Worm (Caenorhabditis elegans) whole organism, L1 larva: ENCODE measurements around the gene acc-4.

Source experiments
- C04F5.9 ChIP-seq: sonication (generic microtip); optimal IDR thresholded peaks from 2 replicates; lab custom pipeline; 2016; ENCODE audit warnings: missing genetic modification characterization, missing compliant biosample characterization
- C34B4.2 ChIP-seq: sonication (generic microtip); optimal IDR thresholded peaks from 2 replicates; lab custom pipeline; 2017; ENCODE audit warnings: mild to moderate bottlenecking, missing genetic modification characterization, missing compliant biosample characterization
- Y116A8C.19 ChIP-seq: sonication (generic microtip); optimal IDR thresholded peaks from 2 replicates; lab custom pipeline; 2016; ENCODE audit warnings: missing compliant biosample characterization, missing genetic modification characterization, borderline replicate concordance
- aha-1 ChIP-seq: fragments of 150-350 bp; optimal IDR thresholded peaks from 2 replicates; lab custom pipeline; 2014; ENCODE audit warnings: missing biosample characterization, missing genetic modification characterization
- alr-1 ChIP-seq: fragments of 200-800 bp; sonication (Bioruptor generic); optimal IDR thresholded peaks from 2 replicates; lab custom pipeline; 2018; ENCODE audit warnings: borderline replicate concordance, mild to moderate bottlenecking, missing genetic modification characterization, missing compliant biosample characterization
- aly-2 ChIP-seq: fragments of 150-350 bp; optimal IDR thresholded peaks from 2 replicates; lab custom pipeline; 2014; ENCODE audit warnings: missing biosample characterization, missing genetic modification characterization
- ama-1 ChIP-seq: fragments of 150-350 bp; optimal IDR thresholded peaks from 2 replicates; lab custom pipeline; 2014
- ceh-8 ChIP-seq: fragments of 200-800 bp; sonication (Bioruptor generic); optimal IDR thresholded peaks from 2 replicates; lab custom pipeline; 2018; ENCODE audit warnings: mild to moderate bottlenecking, missing genetic modification characterization, moderate library complexity, missing compliant biosample characterization
- ceh-82 ChIP-seq, 3 experiments: fragments of 150-350 bp in 1 of 3; sonication (generic microtip) in 2 of 3; optimal IDR thresholded peaks; 2 replicates each; lab custom pipeline; 2014 to 2017; ENCODE audit warnings: missing biosample characterization in 3 of 3, missing genetic modification characterization in 3 of 3
- ceh-90 ChIP-seq: sonication (generic microtip); optimal IDR thresholded peaks from 2 replicates; lab custom pipeline; 2016; ENCODE audit warnings: missing genetic modification characterization, missing compliant biosample characterization
- ces-1 ChIP-seq: fragments of 150-350 bp; optimal IDR thresholded peaks from 2 replicates; lab custom pipeline; 2014; ENCODE audit warnings: missing biosample characterization, missing genetic modification reagents, missing genetic modification characterization
- dpl-1 ChIP-seq, 3 experiments: fragments of 150-350 bp in 2 of 3; sonication (generic microtip) in 1 of 3; optimal IDR thresholded peaks; 2 replicates each; lab custom pipeline; 2014 to 2017; ENCODE audit warnings: missing biosample characterization in 3 of 3, missing genetic modification characterization in 3 of 3, missing genetic modification reagents in 3 of 3
- dsc-1 ChIP-seq: sonication (generic microtip); optimal IDR thresholded peaks from 2 replicates; lab custom pipeline; 2016; ENCODE audit warnings: mild to moderate bottlenecking, missing genetic modification characterization, missing compliant biosample characterization
- efl-1 ChIP-seq, 4 experiments: fragments of 150-350 bp; optimal IDR thresholded peaks in 3 of 4; peaks in 1 of 4; 1 replicate in 1 of 4; 2 replicates in 3 of 4; lab custom pipeline; 2014; ENCODE audit warnings: missing biosample characterization in 2 of 4, missing genetic modification characterization in 2 of 4, missing genetic modification reagents in 2 of 4
- efl-3 ChIP-seq: fragments of 200-800 bp; sonication (Bioruptor generic); optimal IDR thresholded peaks from 2 replicates; lab custom pipeline; 2018; ENCODE audit warnings: mild to moderate bottlenecking, missing genetic modification characterization, missing compliant biosample characterization
- elt-2 ChIP-seq: sonication (generic microtip); optimal IDR thresholded peaks from 2 replicates; lab custom pipeline; 2016; ENCODE audit warnings: missing genetic modification characterization, mild to moderate bottlenecking, inconsistent platforms, missing compliant biosample characterization, missing genetic modification reagents
- fkh-4 ChIP-seq: sonication (generic microtip); optimal IDR thresholded peaks from 2 replicates; lab custom pipeline; 2016; ENCODE audit warnings: missing compliant biosample characterization, missing genetic modification characterization, borderline replicate concordance
- fkh-8 ChIP-seq: sonication (generic microtip); optimal IDR thresholded peaks from 2 replicates; lab custom pipeline; 2016; ENCODE audit warnings: mild to moderate bottlenecking, missing genetic modification characterization, missing compliant biosample characterization
- fos-1 ChIP-seq: fragments of 150-350 bp; optimal IDR thresholded peaks from 2 replicates; lab custom pipeline; 2014; ENCODE audit warnings: missing biosample characterization, missing genetic modification characterization
- grh-1 ChIP-seq: fragments of 200-800 bp; sonication (Bioruptor generic); IDR thresholded peaks from 2 replicates; pipeline ENCODE4 v1.3.6; 2022; ENCODE audit warnings: missing genetic modification reagents, missing genetic modification characterization, missing compliant biosample characterization
- hlh-17 ChIP-seq: fragments of 200-800 bp; sonication (Bioruptor generic); optimal IDR thresholded peaks from 2 replicates; lab custom pipeline; 2018; ENCODE audit warnings: missing genetic modification characterization, mild to moderate bottlenecking, missing compliant biosample characterization, moderate library complexity, borderline replicate concordance
- hlh-4 ChIP-seq: sonication (generic microtip); optimal IDR thresholded peaks from 2 replicates; lab custom pipeline; 2016; ENCODE audit warnings: mild to moderate bottlenecking, missing genetic modification characterization, missing compliant biosample characterization
- hpl-2 ChIP-seq: fragments of 150-350 bp; optimal IDR thresholded peaks from 2 replicates; lab custom pipeline; 2014; ENCODE audit warnings: missing biosample characterization, missing genetic modification reagents, missing genetic modification characterization
- isw-1 ChIP-seq: fragments of 200-800 bp; sonication (Bioruptor generic); IDR thresholded peaks from 2 replicates; pipeline ENCODE4 v1.3.6; 2022; ENCODE audit warnings: missing genetic modification characterization, missing compliant biosample characterization
- jun-1 ChIP-seq: fragments of 150-350 bp; optimal IDR thresholded peaks from 2 replicates; lab custom pipeline; 2014; ENCODE audit warnings: missing biosample characterization, missing genetic modification reagents, missing genetic modification characterization
- lin-13 ChIP-seq: fragments of 150-350 bp; optimal IDR thresholded peaks from 2 replicates; lab custom pipeline; 2014; ENCODE audit warnings: missing biosample characterization, missing genetic modification reagents, missing genetic modification characterization
- lin-39 ChIP-seq: fragments of 150-350 bp; optimal IDR thresholded peaks from 2 replicates; lab custom pipeline; 2014; ENCODE audit warnings: missing biosample characterization, missing genetic modification reagents, missing genetic modification characterization
- mab-9 ChIP-seq: fragments of 200-800 bp; sonication (Bioruptor generic); IDR thresholded peaks from 2 replicates; pipeline ENCODE4 v1.3.6; 2022; ENCODE audit warnings: missing genetic modification reagents, missing genetic modification characterization, missing compliant biosample characterization
- mdl-1 ChIP-seq, 2 experiments: fragments of 150-350 bp; optimal IDR thresholded peaks; 2 replicates each; lab custom pipeline; 2014 to 2017; ENCODE audit warnings: missing biosample characterization in 2 of 2, missing genetic modification characterization in 2 of 2, inconsistent platforms in 1 of 2
- mef-2 ChIP-seq: fragments of 150-350 bp; optimal IDR thresholded peaks from 2 replicates; lab custom pipeline; 2014; ENCODE audit warnings: missing biosample characterization, missing genetic modification characterization
- mep-1 ChIP-seq: fragments of 150-350 bp; optimal IDR thresholded peaks from 2 replicates; lab custom pipeline; 2014; ENCODE audit warnings: missing biosample characterization, missing genetic modification characterization
- nhr-12 ChIP-seq: sonication (generic microtip); optimal IDR thresholded peaks from 2 replicates; lab custom pipeline; 2017; ENCODE audit warnings: missing biosample characterization, missing genetic modification characterization
- nhr-19 ChIP-seq: fragments of 200-800 bp; sonication (Bioruptor generic); conservative IDR thresholded peaks from 2 replicates; pipeline ENCODE4 v1.3.6; 2022; ENCODE audit warnings: missing genetic modification characterization, missing compliant biosample characterization
- nhr-20 ChIP-seq: sonication (generic microtip); optimal IDR thresholded peaks from 2 replicates; lab custom pipeline; 2016; ENCODE audit warnings: mild to moderate bottlenecking, missing genetic modification characterization, missing compliant biosample characterization
- nhr-28 ChIP-seq: fragments of 150-350 bp; optimal IDR thresholded peaks from 2 replicates; lab custom pipeline; 2014; ENCODE audit warnings: missing biosample characterization, missing genetic modification characterization
- nhr-76 ChIP-seq: sonication (generic microtip); optimal IDR thresholded peaks from 2 replicates; lab custom pipeline; 2017; ENCODE audit warnings: missing biosample characterization, missing genetic modification characterization
- nhr-77 ChIP-seq: fragments of 150-350 bp; optimal IDR thresholded peaks from 2 replicates; lab custom pipeline; 2014; ENCODE audit warnings: missing biosample characterization, missing genetic modification characterization
- nhr-84 ChIP-seq: sonication (generic microtip); optimal IDR thresholded peaks from 2 replicates; lab custom pipeline; 2017; ENCODE audit warnings: missing biosample characterization, missing genetic modification characterization
- nhr-85 ChIP-seq: sonication (generic microtip); peaks from one replicate; lab custom pipeline; 2016; ENCODE audit warnings: missing genetic modification characterization, inconsistent platforms, missing compliant biosample characterization
- nhr-90 ChIP-seq: sonication (generic microtip); optimal IDR thresholded peaks from 2 replicates; lab custom pipeline; 2016; ENCODE audit warnings: mild to moderate bottlenecking, missing genetic modification characterization, missing compliant biosample characterization; ENCODE audit not compliant: poor library complexity
- pag-3 ChIP-seq: sonication (generic microtip); optimal IDR thresholded peaks from 2 replicates; lab custom pipeline; 2017; ENCODE audit warnings: missing genetic modification characterization, mild to moderate bottlenecking, missing compliant biosample characterization, antibody characterized with exemption, borderline replicate concordance; ENCODE audit not compliant: insufficient read depth
- pax-3 ChIP-seq: fragments of 200-800 bp; sonication (Bioruptor generic); optimal IDR thresholded peaks from 2 replicates; lab custom pipeline; 2018; ENCODE audit warnings: mild to moderate bottlenecking, missing genetic modification characterization, moderate library complexity, missing compliant biosample characterization
- pqm-1 ChIP-seq: sonication (generic microtip); optimal IDR thresholded peaks from 3 replicates; lab custom pipeline; 2017; ENCODE audit warnings: missing biosample characterization, missing genetic modification characterization
- skn-1 ChIP-seq: fragments of 150-350 bp; optimal IDR thresholded peaks from 2 replicates; lab custom pipeline; 2014; ENCODE audit warnings: missing biosample characterization, missing genetic modification characterization
- snu-23 ChIP-seq: sonication (generic microtip); optimal IDR thresholded peaks from 2 replicates; lab custom pipeline; 2016; ENCODE audit warnings: missing genetic modification characterization, missing compliant biosample characterization
- sptf-1 ChIP-seq: fragments of 150-350 bp; optimal IDR thresholded peaks from 2 replicates; lab custom pipeline; 2014; ENCODE audit warnings: missing biosample characterization, missing genetic modification characterization
- swsn-7 ChIP-seq: sonication (generic microtip); optimal IDR thresholded peaks from 2 replicates; lab custom pipeline; 2016; ENCODE audit warnings: missing genetic modification characterization, missing compliant biosample characterization
- tbx-2 ChIP-seq: sonication (generic microtip); optimal IDR thresholded peaks from 2 replicates; lab custom pipeline; 2016; ENCODE audit warnings: missing genetic modification characterization, missing compliant biosample characterization
- tlp-1 ChIP-seq: fragments of 150-350 bp; optimal IDR thresholded peaks from 2 replicates; lab custom pipeline; 2014; ENCODE audit warnings: missing biosample characterization, missing genetic modification characterization
- vab-15 ChIP-seq: sonication (generic microtip); optimal IDR thresholded peaks from 2 replicates; lab custom pipeline; 2017; ENCODE audit warnings: missing genotype, mild to moderate bottlenecking, missing genetic modification characterization, missing compliant biosample characterization
- xbp-1 ChIP-seq: sonication (generic microtip); optimal IDR thresholded peaks from 2 replicates; lab custom pipeline; 2016; ENCODE audit warnings: missing genetic modification characterization, missing compliant biosample characterization
- zag-1 ChIP-seq: fragments of 150-350 bp; optimal IDR thresholded peaks from 2 replicates; lab custom pipeline; 2014; ENCODE audit warnings: missing biosample characterization, missing genetic modification characterization
- zip-4 ChIP-seq: fragments of 200-800 bp; sonication (Bioruptor generic); optimal IDR thresholded peaks from 2 replicates; lab custom pipeline; 2018; ENCODE audit warnings: mild to moderate bottlenecking, missing genetic modification characterization, moderate library complexity, missing compliant biosample characterization
- ztf-4 ChIP-seq: fragments of 150-350 bp; optimal IDR thresholded peaks from 2 replicates; lab custom pipeline; 2014; ENCODE audit warnings: missing biosample characterization, missing genetic modification characterization

The acc-4 gene

DNA sequence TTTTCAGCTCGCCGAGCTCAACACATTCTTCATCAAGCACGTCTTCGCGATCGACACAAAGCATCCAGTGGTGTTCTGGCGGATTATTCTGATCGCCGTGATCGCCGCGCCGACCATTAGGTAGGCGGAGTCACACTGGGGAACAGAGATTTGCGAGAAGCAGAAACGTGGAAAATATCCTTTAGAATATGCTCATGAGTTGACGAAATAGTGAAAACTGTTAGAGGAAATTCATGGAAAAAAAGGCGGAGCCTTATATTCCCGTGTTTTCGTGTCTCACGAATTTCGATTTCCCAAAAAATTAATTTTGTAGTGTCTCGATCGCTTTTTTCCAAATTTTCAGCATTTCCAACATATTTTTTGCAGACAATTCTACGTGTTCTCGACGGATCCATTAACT lies 9.4 kb downstream of the acc-4 start:
- TF ChIP-seq sptf-1 (tag; lab: Kevin White, UChicago) (no peak), nhr-84 (tag; lab: Kevin White, UChicago) (no peak), nhr-76 (no peak), Y116A8C.19 (no peak), ceh-82 (tag; optimal IDR thresholded peaks at IDR 0.05; lab: Kevin White, UChicago) (no peak), mep-1 (no peak), swsn-7 (tag; lab: Kevin White, UChicago) (no peak), fkh-4 (peak; percentile 10), zag-1 (tag; lab: Kevin White, UChicago) (no peak), C04F5.9 (no peak), tbx-2 (tag; lab: Kevin White, UChicago) (no peak), dpl-1 (GFP tag; optimal IDR thresholded peaks at IDR 0.05; lab: Kevin White, UChicago) (no peak), alr-1 (tag; lab: Kevin White, UChicago) (no peak), pag-3 (tag; lab: Kevin White, UChicago) (no peak), vab-15 (no peak), nhr-85 (tag; lab: Kevin White, UChicago) (peak; percentile 26), dsc-1 (tag; lab: Kevin White, UChicago) (no peak), aha-1 (tag; lab: Kevin White, UChicago) (no peak), ama-1 (no peak), aly-2 (no peak), hpl-2 (no peak), isw-1 (no peak), nhr-77 (tag; lab: Kevin White, UChicago) (no peak), ztf-4 (tag; lab: Kevin White, UChicago) (no peak), nhr-20 (no peak), lin-13 (GFP tag; lab: Kevin White, UChicago) (no peak), hlh-4 (tag; lab: Kevin White, UChicago) (no peak), mab-9 (GFP tag; lab: Robert Waterston, UW) (no peak), pqm-1 (tag; lab: Kevin White, UChicago) (no peak), tlp-1 (tag; lab: Kevin White, UChicago) (no peak), mdl-1 (tag; optimal IDR thresholded peaks at IDR 0.05; lab: Kevin White, UChicago) (no peak), efl-1 (optimal IDR thresholded peaks at IDR 0.05; lab: Kevin White, UChicago) (peak; percentile 2 to 38), efl-1 (GFP tag; optimal IDR thresholded peaks at IDR 0.05 in 1 of 2; lab: Kevin White, UChicago) (peak in 1 of 2 experiments; percentile 82), snu-23 (GFP tag; lab: Kevin White, UChicago) (no peak), nhr-12 (tag; lab: Kevin White, UChicago) (no peak), zip-4 (no peak), nhr-90 (tag; lab: Kevin White, UChicago) (peak; percentile 42), nhr-19 (GFP tag; lab: Robert Waterston, UW) (0 out of 2 replicates have a peak, but pooled peaks have one; percentile 9), pax-3 (tag; lab: Kevin White, UChicago) (no peak), efl-3 (GFP tag; lab: Kevin White, UChicago) (no peak), xbp-1 (tag; lab: Kevin White, UChicago) (no peak), ces-1 (GFP tag; lab: Kevin White, UChicago) (no peak), elt-2 (tag; lab: Kevin White, UChicago) (no peak), fos-1 (tag; lab: Kevin White, UChicago) (no peak), grh-1 (GFP tag; lab: Robert Waterston, UW) (no peak), nhr-28 (tag; lab: Kevin White, UChicago) (no peak), jun-1 (tag; lab: Kevin White, UChicago) (no peak), hlh-17 (GFP tag; lab: Kevin White, UChicago) (no peak), ceh-90 (tag; lab: Kevin White, UChicago) (peak; percentile 36), ceh-8 (no peak), C34B4.2 (tag; lab: Kevin White, UChicago) (no peak), mef-2 (tag; lab: Kevin White, UChicago) (no peak), lin-39 (tag; lab: Kevin White, UChicago) (no peak), skn-1 (tag; lab: Kevin White, UChicago) (no peak), fkh-8 (no peak)
